Worm (Caenorhabditis elegans) whole organism, L1 larva: Measurements from ENCODE around the gene ztf-28.

Experiments used
- C34B4.2 ChIP-seq: sonication (generic microtip); optimal IDR thresholded peaks from 2 replicates; lab custom pipeline; 2017; ENCODE audit warnings: mild to moderate bottlenecking, missing genetic modification characterization, missing compliant biosample characterization
- F16B12.6 ChIP-seq: fragments of 150-350 bp; optimal IDR thresholded peaks from 2 replicates; lab custom pipeline; 2014; ENCODE audit warnings: missing biosample characterization, missing genetic modification characterization
- Y116A8C.19 ChIP-seq: sonication (generic microtip); optimal IDR thresholded peaks from 2 replicates; lab custom pipeline; 2016; ENCODE audit warnings: missing compliant biosample characterization, missing genetic modification characterization, borderline replicate concordance
- alr-1 ChIP-seq: fragments of 200-800 bp; sonication (Bioruptor generic); optimal IDR thresholded peaks from 2 replicates; lab custom pipeline; 2018; ENCODE audit warnings: borderline replicate concordance, mild to moderate bottlenecking, missing genetic modification characterization, missing compliant biosample characterization
- blmp-1 ChIP-seq: fragments of 150-350 bp; optimal IDR thresholded peaks from 2 replicates; lab custom pipeline; 2014; ENCODE audit warnings: missing biosample characterization, missing genetic modification characterization
- ceh-88 ChIP-seq: fragments of 200-800 bp; sonication (Bioruptor generic); IDR thresholded peaks from 2 replicates; pipeline ENCODE4 v1.3.6; 2022; ENCODE audit warnings: missing genetic modification characterization, missing compliant biosample characterization
- ces-1 ChIP-seq: fragments of 150-350 bp; optimal IDR thresholded peaks from 2 replicates; lab custom pipeline; 2014; ENCODE audit warnings: missing biosample characterization, missing genetic modification reagents, missing genetic modification characterization
- dpl-1 ChIP-seq, 3 experiments: fragments of 150-350 bp in 2 of 3; sonication (generic microtip) in 1 of 3; optimal IDR thresholded peaks; 2 replicates each; lab custom pipeline; 2014 to 2017; ENCODE audit warnings: missing biosample characterization in 3 of 3, missing genetic modification characterization in 3 of 3, missing genetic modification reagents in 3 of 3
- dsc-1 ChIP-seq: sonication (generic microtip); optimal IDR thresholded peaks from 2 replicates; lab custom pipeline; 2016; ENCODE audit warnings: mild to moderate bottlenecking, missing genetic modification characterization, missing compliant biosample characterization
- efl-3 ChIP-seq: fragments of 200-800 bp; sonication (Bioruptor generic); optimal IDR thresholded peaks from 2 replicates; lab custom pipeline; 2018; ENCODE audit warnings: mild to moderate bottlenecking, missing genetic modification characterization, missing compliant biosample characterization
- egl-13 ChIP-seq: sonication (generic microtip); optimal IDR thresholded peaks from 2 replicates; lab custom pipeline; 2016; ENCODE audit warnings: missing genotype, missing genetic modification reagents, missing genetic modification characterization, missing compliant biosample characterization
- fkh-10 ChIP-seq: sonication (generic microtip); optimal IDR thresholded peaks from 2 replicates; lab custom pipeline; 2017; ENCODE audit warnings: missing biosample characterization, missing genetic modification reagents, missing genetic modification characterization
- fkh-4 ChIP-seq: sonication (generic microtip); optimal IDR thresholded peaks from 2 replicates; lab custom pipeline; 2016; ENCODE audit warnings: missing compliant biosample characterization, missing genetic modification characterization, borderline replicate concordance
- fos-1 ChIP-seq: fragments of 150-350 bp; optimal IDR thresholded peaks from 2 replicates; lab custom pipeline; 2014; ENCODE audit warnings: missing biosample characterization, missing genetic modification characterization
- hpl-2 ChIP-seq: fragments of 150-350 bp; optimal IDR thresholded peaks from 2 replicates; lab custom pipeline; 2014; ENCODE audit warnings: missing biosample characterization, missing genetic modification reagents, missing genetic modification characterization
- isw-1 ChIP-seq: fragments of 200-800 bp; sonication (Bioruptor generic); IDR thresholded peaks from 2 replicates; pipeline ENCODE4 v1.3.6; 2022; ENCODE audit warnings: missing genetic modification characterization, missing compliant biosample characterization
- jun-1 ChIP-seq: fragments of 150-350 bp; optimal IDR thresholded peaks from 2 replicates; lab custom pipeline; 2014; ENCODE audit warnings: missing biosample characterization, missing genetic modification reagents, missing genetic modification characterization
- lin-14 ChIP-seq: fragments of 200-800 bp; sonication (Bioruptor generic); optimal IDR thresholded peaks from 2 replicates; lab custom pipeline; 2018; ENCODE audit warnings: mild to moderate bottlenecking, missing genetic modification characterization, moderate library complexity, missing compliant biosample characterization
- lin-15B ChIP-seq: fragments of 150-350 bp; sonication (generic microtip); optimal IDR thresholded peaks from 3 replicates; lab custom pipeline; 2014; ENCODE audit warnings: missing biosample characterization, missing genetic modification characterization
- lin-35 ChIP-seq, 2 experiments: fragments of 150-350 bp; optimal IDR thresholded peaks; 2 replicates each; lab custom pipeline; 2014; ENCODE audit warnings: missing biosample characterization in 2 of 2, missing genetic modification characterization in 2 of 2, missing genetic modification reagents in 2 of 2
- lsy-2 ChIP-seq, 2 experiments: fragments of 150-350 bp; optimal IDR thresholded peaks; 2 replicates each; lab custom pipeline; 2014; ENCODE audit warnings: missing biosample characterization in 2 of 2, missing genetic modification characterization in 2 of 2
- nhr-19 ChIP-seq: fragments of 200-800 bp; sonication (Bioruptor generic); conservative IDR thresholded peaks from 2 replicates; pipeline ENCODE4 v1.3.6; 2022; ENCODE audit warnings: missing genetic modification characterization, missing compliant biosample characterization
- nhr-20 ChIP-seq: sonication (generic microtip); optimal IDR thresholded peaks from 2 replicates; lab custom pipeline; 2016; ENCODE audit warnings: mild to moderate bottlenecking, missing genetic modification characterization, missing compliant biosample characterization
- nhr-237 ChIP-seq: fragments of 150-350 bp; optimal IDR thresholded peaks from 2 replicates; lab custom pipeline; 2014; ENCODE audit warnings: missing biosample characterization, missing genetic modification characterization
- nhr-28 ChIP-seq: fragments of 150-350 bp; optimal IDR thresholded peaks from 2 replicates; lab custom pipeline; 2014; ENCODE audit warnings: missing biosample characterization, missing genetic modification characterization
- nhr-71 ChIP-seq: sonication (generic microtip); optimal IDR thresholded peaks from 2 replicates; lab custom pipeline; 2016; ENCODE audit warnings: mild to moderate bottlenecking, missing genetic modification characterization, moderate library complexity, missing compliant biosample characterization
- pqm-1 ChIP-seq: sonication (generic microtip); optimal IDR thresholded peaks from 3 replicates; lab custom pipeline; 2017; ENCODE audit warnings: missing biosample characterization, missing genetic modification characterization
- rnt-1 ChIP-seq: sonication (generic microtip); optimal IDR thresholded peaks from 2 replicates; lab custom pipeline; 2016; ENCODE audit warnings: mild to moderate bottlenecking, missing genetic modification characterization, moderate library complexity, missing compliant biosample characterization
- sup-37 ChIP-seq: fragments of 200-800 bp; sonication (Bioruptor generic); optimal IDR thresholded peaks from 2 replicates; lab custom pipeline; 2018; ENCODE audit warnings: mild to moderate bottlenecking, missing genetic modification characterization, missing compliant biosample characterization
- unc-30 ChIP-seq: sonication (generic microtip); optimal IDR thresholded peaks from 2 replicates; lab custom pipeline; 2017; ENCODE audit warnings: missing biosample characterization, missing genetic modification characterization
- unc-62 ChIP-seq: fragments of 150-350 bp; optimal IDR thresholded peaks from 2 replicates; lab custom pipeline; 2014; ENCODE audit warnings: missing biosample characterization, missing genetic modification reagents, missing genetic modification characterization
- unc-86 ChIP-seq: sonication (generic microtip); optimal IDR thresholded peaks from 2 replicates; lab custom pipeline; 2016; ENCODE audit warnings: missing genetic modification characterization, missing compliant biosample characterization
- vab-15 ChIP-seq: sonication (generic microtip); optimal IDR thresholded peaks from 2 replicates; lab custom pipeline; 2017; ENCODE audit warnings: missing genotype, mild to moderate bottlenecking, missing genetic modification characterization, missing compliant biosample characterization
- xbp-1 ChIP-seq: sonication (generic microtip); optimal IDR thresholded peaks from 2 replicates; lab custom pipeline; 2016; ENCODE audit warnings: missing genetic modification characterization, missing compliant biosample characterization
- zag-1 ChIP-seq: fragments of 150-350 bp; optimal IDR thresholded peaks from 2 replicates; lab custom pipeline; 2014; ENCODE audit warnings: missing biosample characterization, missing genetic modification characterization
- ztf-11 ChIP-seq, 2 experiments: sonication (generic microtip); optimal IDR thresholded peaks; 2 replicates each; lab custom pipeline; 2016 to 2017; ENCODE audit warnings: missing genetic modification characterization in 2 of 2, missing biosample characterization in 1 of 2, missing compliant biosample characterization in 1 of 2

Gene ztf-28

ce11 chrV:2137010-2137409 lies 46.5 kb downstream of the ztf-28 start:
- no peak for TF ChIP-seq ztf-11 (tag; optimal IDR thresholded peaks at IDR 0.05; lab: Kevin White, UChicago)
- TF ChIP-seq pqm-1 (tag; lab: Kevin White, UChicago), result no peak
- TF ChIP-seq sup-37 (GFP tag; lab: Kevin White, UChicago), result no peak
- no peak for TF ChIP-seq hpl-2
- no peak for TF ChIP-seq C34B4.2 (tag; lab: Kevin White, UChicago)
- TF ChIP-seq alr-1, result no peak
- no peak for TF ChIP-seq egl-13 (tag; lab: Kevin White, UChicago)
- TF ChIP-seq dpl-1 (GFP tag; optimal IDR thresholded peaks at IDR 0.05; lab: Kevin White, UChicago), result no peak
- no peak for TF ChIP-seq Y116A8C.19 (tag; lab: Kevin White, UChicago)
- TF ChIP-seq fkh-4 (tag; lab: Kevin White, UChicago), result no peak
- peak; percentile 66 for TF ChIP-seq blmp-1
- TF ChIP-seq efl-3 (GFP tag; lab: Kevin White, UChicago), result no peak
- TF ChIP-seq nhr-71 (tag; lab: Kevin White, UChicago), result no peak
- TF ChIP-seq F16B12.6 (tag; lab: Kevin White, UChicago), result no peak
- no peak for TF ChIP-seq fkh-10 (GFP tag; lab: Kevin White, UChicago)
- TF ChIP-seq nhr-20, result peak; percentile 12
- TF ChIP-seq ceh-88 (GFP tag; lab: Robert Waterston, UW), result no peak
- TF ChIP-seq unc-86 (tag; lab: Kevin White, UChicago), result no peak

ce11 chrV:2138287-2138686 lies 47.8 kb downstream of the ztf-28 start:
- TF ChIP-seq rnt-1 (tag; lab: Kevin White, UChicago) (peak; percentile 67), lsy-2 (tag; optimal IDR thresholded peaks at IDR 0.05; lab: Kevin White, UChicago) (peak in 1 of 2 experiments; percentile 71), unc-62 (GFP tag; lab: Kevin White, UChicago) (no peak)
- TF ChIP-seq, all 84 proteins: peak for 2

ce11 chrV:2139918-2140317 lies 49.4 kb downstream of the ztf-28 start, which contains the start of gene F22F7.7:
Gene F22F7.7 (minus strand): TSS chrV:2140042.
- no peak for TF ChIP-seq fos-1 (tag; lab: Kevin White, UChicago)
- no peak for TF ChIP-seq lin-35 (GFP tag; optimal IDR thresholded peaks at IDR 0.05; lab: Kevin White, UChicago)
- no peak for TF ChIP-seq nhr-28 (tag; lab: Kevin White, UChicago)
- TF ChIP-seq zag-1, result no peak
- TF ChIP-seq rnt-1 (tag; lab: Kevin White, UChicago), result no peak
- TF ChIP-seq alr-1, result no peak
- no peak for TF ChIP-seq ces-1 (GFP tag; lab: Kevin White, UChicago)
- TF ChIP-seq jun-1 (tag; lab: Kevin White, UChicago), result no peak
- no peak for TF ChIP-seq dsc-1
- no peak for TF ChIP-seq xbp-1 (tag; lab: Kevin White, UChicago)
- no peak for TF ChIP-seq nhr-237
- no peak for TF ChIP-seq lin-14 (GFP tag; lab: Kevin White, UChicago)
- TF ChIP-seq nhr-19 (GFP tag; lab: Robert Waterston, UW), result no peak
- TF ChIP-seq unc-30 (tag; lab: Kevin White, UChicago), result no peak
- no peak for TF ChIP-seq vab-15 (tag; lab: Kevin White, UChicago)
- no peak for TF ChIP-seq isw-1
- no peak for TF ChIP-seq nhr-71 (tag; lab: Kevin White, UChicago)
- TF ChIP-seq fkh-10 (GFP tag; lab: Kevin White, UChicago), result no peak
- TF ChIP-seq lsy-2 (tag; optimal IDR thresholded peaks at IDR 0.05; lab: Kevin White, UChicago), result no peak
- no peak for TF ChIP-seq lin-15B (tag; lab: Kevin White, UChicago)
